Worm (Caenorhabditis elegans): ENCODE data around the gene F43C11.6.

- TF ChIP-seq pqm-1 (tag; optimal IDR thresholded peaks at IDR 0.05) (no peak), duxl-1 (tag; optimal IDR thresholded peaks at IDR 0.05; ENCODE audit: poor library complexity) (no peak), ZK546.5 (tag; optimal IDR thresholded peaks at IDR 0.05) (no peak), mep-1 (tag; optimal IDR thresholded peaks at IDR 0.05) (no peak), nhr-11 (tag; optimal IDR thresholded peaks at IDR 0.05) (no peak), spr-3 (GFP tag; optimal IDR thresholded peaks at IDR 0.05) (no peak), vab-7 (GFP tag; IDR thresholded peaks at IDR 0.05) (no peak), unc-62 (GFP tag; optimal IDR thresholded peaks at IDR 0.05 in 1 of 2) (no peak), unc-62 (tag; optimal IDR thresholded peaks at IDR 0.05) (no peak), dmd-6 (GFP tag; IDR thresholded peaks at IDR 0.05) (no peak), lin-15B (tag; optimal IDR thresholded peaks at IDR 0.05) (no peak), nhr-10 (tag; optimal IDR thresholded peaks at IDR 0.05) (no peak), dmd-8 (GFP tag; IDR thresholded peaks at IDR 0.05) (no peak)
Observed at ce11 chrII:2363673-2364072, 21.4 kb downstream of the F43C11.6 start, which contains the start of gene F43C11.11.

Measured in whole organism, L4 larva.